Worm (Caenorhabditis elegans) whole organism, mixed stage, embryonic: ENCODE results near the gene C07H6.2.

ENCODE experiments used
- elt-1 ChIP-seq: sonication (generic microtip); optimal IDR thresholded peaks from 2 replicates; lab custom pipeline; 2017; ENCODE audit warnings: missing genetic modification characterization, mild to moderate bottlenecking, missing compliant biosample characterization, antibody characterized with exemption, moderate library complexity, borderline replicate concordance; ENCODE audit not compliant: insufficient read depth
- pha-4 ChIP-seq: fragments of 150-350 bp; optimal IDR thresholded peaks from 2 replicates; lab custom pipeline; 2018; ENCODE audit warnings: missing biosample characterization, missing genetic modification reagents, missing genetic modification characterization

- TF ChIP-seq elt-1 (tag; lab: Kevin White, UChicago) (no peak), pha-4 (tag; lab: Kevin White, UChicago) (no peak)
Measured at ce11 chrIII:7553693-7554226, 33.0 kb downstream of the C07H6.2 start.
